Fruit fly (Drosophila melanogaster) whole organism, embryonic: ENCODE data around the gene CG12056.

Experiments
- Atf3 ChIP-seq: fragments of 200-800 bp; sonication (Bioruptor generic); optimal IDR thresholded peaks from 3 replicates; lab custom pipeline; 2016; ENCODE audit warnings: missing biosample characterization, missing genetic modification characterization
- B-H1 ChIP-seq: fragments of 200-800 bp; sonication (Bioruptor generic); IDR thresholded peaks from 3 replicates; pipeline ENCODE4 v1.3.6; 2022; ENCODE audit warnings: missing biosample characterization, missing genetic modification characterization
- CG10147 ChIP-seq: fragments of 200-800 bp; sonication (Bioruptor generic); optimal IDR thresholded peaks from 2 replicates; lab custom pipeline; 2019; ENCODE audit warnings: missing biosample characterization, mild to moderate bottlenecking, missing genetic modification characterization, moderate library complexity
- CG10267 ChIP-seq: fragments of 200-800 bp; sonication (Bioruptor generic); optimal IDR thresholded peaks from 2 replicates; lab custom pipeline; 2018; ENCODE audit warnings: missing biosample characterization, mild to moderate bottlenecking, missing genetic modification characterization, moderate library complexity
- CG11247 ChIP-seq: fragments of 200-800 bp; sonication (Bioruptor generic); IDR thresholded peaks from 2 replicates; pipeline ENCODE4 v1.3.6; 2022; ENCODE audit warnings: missing biosample characterization, missing genetic modification characterization
- CG11504 ChIP-seq: fragments of 200-800 bp; sonication (Bioruptor generic); optimal IDR thresholded peaks from 3 replicates; lab custom pipeline; 2019; ENCODE audit warnings: missing biosample characterization, mild to moderate bottlenecking, missing genetic modification characterization, moderate library complexity
- CG11696 ChIP-seq: fragments of 200-800 bp; sonication (Bioruptor generic); IDR thresholded peaks from 2 replicates; pipeline ENCODE4 v1.3.6; 2022; ENCODE audit warnings: missing biosample characterization, missing genetic modification characterization
- CG1233 ChIP-seq: fragments of 200-800 bp; sonication (Bioruptor generic); optimal IDR thresholded peaks from 4 replicates; lab custom pipeline; 2018; ENCODE audit warnings: missing biosample characterization, mild to moderate bottlenecking, missing genetic modification characterization
- CG13424 ChIP-seq: fragments of 200-800 bp; sonication (Bioruptor generic); optimal IDR thresholded peaks from 2 replicates; lab custom pipeline; 2019; ENCODE audit warnings: missing biosample characterization, mild to moderate bottlenecking, missing genetic modification characterization, moderate library complexity
- CG14710 ChIP-seq: fragments of 200-800 bp; sonication (Bioruptor generic); optimal IDR thresholded peaks from 3 replicates; lab custom pipeline; 2019; ENCODE audit warnings: missing biosample characterization, mild to moderate bottlenecking, missing genetic modification characterization, moderate library complexity
- CG15479 ChIP-seq: fragments of 200-800 bp; sonication (Bioruptor generic); optimal IDR thresholded peaks from 3 replicates; lab custom pipeline; 2019; ENCODE audit warnings: missing biosample characterization, mild to moderate bottlenecking, missing genetic modification characterization, moderate library complexity
- CG16863 ChIP-seq: fragments of 200-800 bp; sonication (Bioruptor generic); optimal IDR thresholded peaks from 3 replicates; lab custom pipeline; 2016; ENCODE audit warnings: missing biosample characterization, missing genetic modification characterization
- CG17359 ChIP-seq: fragments of 200-800 bp; sonication (Bioruptor generic); optimal IDR thresholded peaks from 3 replicates; lab custom pipeline; 2018; ENCODE audit warnings: missing biosample characterization, mild to moderate bottlenecking, missing genetic modification characterization, moderate library complexity
- CG2875 ChIP-seq: fragments of 200-800 bp; sonication (Bioruptor generic); optimal IDR thresholded peaks from 2 replicates; lab custom pipeline; 2017; ENCODE audit warnings: missing biosample characterization, mild to moderate bottlenecking, missing genetic modification characterization, missing genetic modification reagents
- CG3065 ChIP-seq: fragments of 200-800 bp; sonication (Bioruptor generic); optimal IDR thresholded peaks from 2 replicates; lab custom pipeline; 2016; ENCODE audit warnings: missing biosample characterization, missing genetic modification characterization
- CG32767 ChIP-seq: fragments of 200-800 bp; sonication (Bioruptor generic); IDR thresholded peaks from 2 replicates; pipeline ENCODE4 v1.3.6; 2022; ENCODE audit warnings: missing biosample characterization, missing genetic modification characterization
- CG3838 ChIP-seq: fragments of 200-800 bp; sonication (Bioruptor generic); optimal IDR thresholded peaks from 3 replicates; lab custom pipeline; 2016; ENCODE audit warnings: missing biosample characterization, missing genetic modification characterization
- CG4707 ChIP-seq: fragments of 200-800 bp; sonication (Bioruptor generic); optimal IDR thresholded peaks from 2 replicates; lab custom pipeline; 2018; ENCODE audit warnings: missing biosample characterization, mild to moderate bottlenecking, missing genetic modification characterization, moderate library complexity
- CG7271 ChIP-seq: fragments of 200-800 bp; sonication (Bioruptor generic); optimal IDR thresholded peaks from 2 replicates; lab custom pipeline; 2018; ENCODE audit warnings: missing biosample characterization, mild to moderate bottlenecking, missing genetic modification characterization, moderate library complexity
- CG7357 ChIP-seq: fragments of 200-800 bp; sonication (Bioruptor generic); IDR thresholded peaks from 3 replicates; pipeline ENCODE4 v1.3.6; 2022; ENCODE audit warnings: missing biosample characterization, missing genetic modification characterization
- CG8281 ChIP-seq: fragments of 200-800 bp; sonication (Bioruptor generic); optimal IDR thresholded peaks from 2 replicates; lab custom pipeline; 2018; ENCODE audit warnings: missing biosample characterization, mild to moderate bottlenecking, missing genetic modification characterization, moderate library complexity
- CG9437 ChIP-seq: fragments of 200-800 bp; sonication (Bioruptor generic); optimal IDR thresholded peaks from 2 replicates; lab custom pipeline; 2018; ENCODE audit warnings: missing biosample characterization, mild to moderate bottlenecking, missing genetic modification characterization
- CkIIα-i1 ChIP-seq: fragments of 200-800 bp; sonication (Bioruptor generic); IDR thresholded peaks from 2 replicates; pipeline ENCODE4 v1.3.6; 2022; ENCODE audit warnings: missing biosample characterization, missing genetic modification characterization
- Dip3 ChIP-seq: fragments of 200-800 bp; sonication (Bioruptor generic); optimal IDR thresholded peaks from 3 replicates; lab custom pipeline; 2016; ENCODE audit warnings: missing biosample characterization, missing genetic modification characterization
- Dp ChIP-seq: fragments of 200-800 bp; sonication (Bioruptor generic); optimal IDR thresholded peaks from 2 replicates; lab custom pipeline; 2018; ENCODE audit warnings: missing biosample characterization, mild to moderate bottlenecking, missing genetic modification characterization, moderate library complexity
- Eip74EF ChIP-seq, 2 experiments: fragments of 200-800 bp in 1 of 2; fragments of >200 bp in 1 of 2; sonication (Bioruptor generic) in 1 of 2; optimal IDR thresholded peaks; 2 replicates each; lab custom pipeline; 2017 to 2019; ENCODE audit warnings: missing biosample characterization in 2 of 2, missing genetic modification characterization in 2 of 2, mild to moderate bottlenecking in 1 of 2, moderate library complexity in 1 of 2
- HLH4C ChIP-seq: fragments of 200-800 bp; sonication (Bioruptor generic); IDR thresholded peaks from 3 replicates; pipeline ENCODE4 v1.3.6; 2022; ENCODE audit warnings: missing biosample characterization, missing genetic modification characterization; ENCODE audit not compliant: partially characterized antibody
- Hr39 ChIP-seq: fragments of >200 bp; optimal IDR thresholded peaks from 2 replicates; lab custom pipeline; 2017
- Kr ChIP-seq: fragments of 200-800 bp; sonication (Bioruptor generic); optimal IDR thresholded peaks from 2 replicates; lab custom pipeline; 2017; ENCODE audit warnings: missing biosample characterization, mild to moderate bottlenecking, missing genetic modification characterization
- NC2β ChIP-seq: fragments of 200-800 bp; sonication (Bioruptor generic); optimal IDR thresholded peaks from 2 replicates; lab custom pipeline; 2016; ENCODE audit warnings: missing biosample characterization, missing genetic modification characterization
- Opbp ChIP-seq: fragments of 200-800 bp; sonication (Bioruptor generic); IDR thresholded peaks from 3 replicates; pipeline ENCODE4 v1.3.6; 2022; ENCODE audit warnings: missing biosample characterization, missing genetic modification characterization; ENCODE audit not compliant: partially characterized antibody
- Ravus ChIP-seq: fragments of 200-800 bp; sonication (Bioruptor generic); IDR thresholded peaks from 2 replicates; pipeline ENCODE4 v1.3.6; 2022; ENCODE audit warnings: missing biosample characterization, missing genetic modification characterization
- al ChIP-seq: fragments of 200-800 bp; sonication (Bioruptor generic); IDR thresholded peaks from 2 replicates; pipeline ENCODE4 v1.3.6; 2022; ENCODE audit warnings: missing biosample characterization, missing genetic modification characterization
- ash1 ChIP-seq: fragments of 200-800 bp; sonication (Bioruptor generic); optimal IDR thresholded peaks from 2 replicates; lab custom pipeline; 2018; ENCODE audit warnings: missing biosample characterization, mild to moderate bottlenecking, missing genetic modification characterization
- bigmax ChIP-seq: fragments of 200-800 bp; sonication (Bioruptor generic); optimal IDR thresholded peaks from 2 replicates; lab custom pipeline; 2018; ENCODE audit warnings: missing biosample characterization, mild to moderate bottlenecking, missing genetic modification characterization
- corto ChIP-seq: fragments of 200-800 bp; sonication (Bioruptor generic); optimal IDR thresholded peaks from 2 replicates; lab custom pipeline; 2016; ENCODE audit warnings: missing biosample characterization, mild to moderate bottlenecking, missing genetic modification characterization, moderate library complexity
- crol ChIP-seq: fragments of 200-800 bp; sonication (Bioruptor generic); IDR thresholded peaks from 2 replicates; pipeline ENCODE4 v1.3.6; 2022; ENCODE audit warnings: missing biosample characterization, missing genetic modification characterization
- dimm ChIP-seq: fragments of 200-800 bp; sonication (Bioruptor generic); IDR thresholded peaks from 2 replicates; pipeline ENCODE4 v1.3.6; 2022; ENCODE audit warnings: missing biosample characterization, missing genetic modification characterization
- emc ChIP-seq: fragments of 200-800 bp; sonication (Bioruptor generic); optimal IDR thresholded peaks from 2 replicates; lab custom pipeline; 2016; ENCODE audit warnings: missing biosample characterization, missing genetic modification characterization
- fru ChIP-seq: fragments of >200 bp; optimal IDR thresholded peaks from 2 replicates; lab custom pipeline; 2017
- lab ChIP-seq: fragments of 200-800 bp; sonication (Bioruptor generic); optimal IDR thresholded peaks from 3 replicates; lab custom pipeline; 2017; ENCODE audit warnings: missing biosample characterization, missing genetic modification characterization, mild to moderate bottlenecking, moderate library complexity, missing genetic modification reagents
- lmd ChIP-seq: fragments of 200-800 bp; sonication (Bioruptor generic); IDR thresholded peaks from 2 replicates; pipeline ENCODE4 v1.3.6; 2022; ENCODE audit warnings: missing biosample characterization, missing genetic modification characterization
- pros ChIP-seq: fragments of 200-800 bp; sonication (Bioruptor generic); optimal IDR thresholded peaks from 3 replicates; lab custom pipeline; 2019; ENCODE audit warnings: missing biosample characterization, mild to moderate bottlenecking, missing genetic modification characterization, moderate library complexity
- pum ChIP-seq: fragments of 200-800 bp; sonication (Bioruptor generic); optimal IDR thresholded peaks from 2 replicates; lab custom pipeline; 2016; ENCODE audit warnings: missing biosample characterization, missing genetic modification characterization
- pzg ChIP-seq: fragments of 200-800 bp; sonication (Bioruptor generic); optimal IDR thresholded peaks from 3 replicates; lab custom pipeline; 2018; ENCODE audit warnings: missing biosample characterization, mild to moderate bottlenecking, missing genetic modification characterization, moderate library complexity
- scrt ChIP-seq: fragments of 200-800 bp; sonication (Bioruptor generic); optimal IDR thresholded peaks from 2 replicates; lab custom pipeline; 2018; ENCODE audit warnings: missing biosample characterization, mild to moderate bottlenecking, missing genetic modification characterization, moderate library complexity
- sim ChIP-seq: fragments of 200-800 bp; sonication (Bioruptor generic); IDR thresholded peaks from 2 replicates; pipeline ENCODE4 v1.3.6; 2022; ENCODE audit warnings: missing biosample characterization, missing genetic modification characterization
- slbo ChIP-seq: fragments of 200-800 bp; sonication (Bioruptor generic); IDR thresholded peaks from 2 replicates; pipeline ENCODE4 v1.3.6; 2022; ENCODE audit warnings: missing biosample characterization, missing genetic modification characterization
- slou ChIP-seq: fragments of 200-800 bp; sonication (Bioruptor generic); optimal IDR thresholded peaks from 3 replicates; lab custom pipeline; 2016; ENCODE audit warnings: missing biosample characterization, missing genetic modification characterization
- zen2 ChIP-seq: fragments of 200-800 bp; sonication (Bioruptor generic); IDR thresholded peaks from 3 replicates; pipeline ENCODE4 v1.3.6; 2022; ENCODE audit warnings: missing biosample characterization, missing genetic modification characterization; ENCODE audit not compliant: partially characterized antibody
- zf30C ChIP-seq: fragments of 200-800 bp; sonication (Bioruptor generic); optimal IDR thresholded peaks from 3 replicates; lab custom pipeline; 2018; ENCODE audit warnings: missing biosample characterization, mild to moderate bottlenecking, missing genetic modification characterization

Gene CG12056

DNA sequence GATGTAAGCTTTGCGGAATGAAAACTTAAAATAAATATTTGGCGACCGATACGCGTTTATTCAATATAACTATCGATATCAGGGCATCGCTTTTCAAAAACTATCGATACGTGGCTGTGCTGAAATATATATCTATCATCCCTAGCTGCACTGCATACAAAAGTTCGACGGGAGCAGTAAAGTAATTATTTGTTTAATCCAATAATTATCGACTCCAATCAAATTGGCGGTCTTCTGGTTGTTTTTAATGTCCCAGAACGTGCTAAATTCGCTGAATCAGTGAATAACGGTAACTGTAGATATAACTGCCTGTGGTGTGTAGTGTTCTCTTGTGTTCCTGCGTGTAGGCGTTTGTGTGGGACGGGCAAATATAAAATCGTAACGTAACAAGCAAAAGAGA, 29.4 kb upstream of the CG12056 start, which contains the start of gene mei-P26 (continued):
- no peak for TF ChIP-seq lab (GFP tag; lab: Kevin White, UChicago)
- no peak for TF ChIP-seq CG4707
- no peak for TF ChIP-seq CG7271 (tag; lab: Kevin White, UChicago)
- no peak for TF ChIP-seq crol (GFP tag; lab: Robert Waterston, UW)
- no peak for TF ChIP-seq CG8281 (tag; lab: Kevin White, UChicago)
- TF ChIP-seq slbo (GFP tag; lab: Robert Waterston, UW): no peak
- peak; percentile 79 for TF ChIP-seq zen2 (GFP tag; lab: Robert Waterston, UW)
- no peak for TF ChIP-seq CG3838 (GFP tag; lab: Kevin White, UChicago)
- peak; percentile 51 for TF ChIP-seq Dp
- TF ChIP-seq CkIIα-i1 (GFP tag; lab: Robert Waterston, UW): no peak
- TF ChIP-seq CG3065 (GFP tag; lab: Kevin White, UChicago): no peak
- TF ChIP-seq pum (GFP tag; lab: Kevin White, UChicago): no peak
- TF ChIP-seq CG2875 (GFP tag; lab: Kevin White, UChicago): no peak
- no peak for TF ChIP-seq corto (GFP tag; lab: Kevin White, UChicago)
- peak; percentile 26 for TF ChIP-seq CG14710 (tag; lab: Kevin White, UChicago)
- no peak; the same call in 1 of the 2 replicates for TF ChIP-seq CG32767 (GFP tag; lab: Robert Waterston, UW)
- no peak for TF ChIP-seq fru
- TF ChIP-seq Dip3 (GFP tag; lab: Kevin White, UChicago): no peak
- no peak for TF ChIP-seq B-H1 (GFP tag; lab: Robert Waterston, UW)
- no peak for TF ChIP-seq CG10147 (GFP tag; lab: Kevin White, UChicago)
- peak; percentile 81 for TF ChIP-seq HLH4C (GFP tag; lab: Robert Waterston, UW)
- no peak for TF ChIP-seq dimm (GFP tag; lab: Robert Waterston, UW)
- TF ChIP-seq CG11504 (tag; lab: Kevin White, UChicago): no peak
- TF ChIP-seq Eip74EF (GFP tag; optimal IDR thresholded peaks at IDR 0.05; lab: Kevin White, UChicago): no peak
- no peak for TF ChIP-seq CG7357 (GFP tag; lab: Robert Waterston, UW)
- no peak for TF ChIP-seq CG10267 (tag; lab: Kevin White, UChicago)
- no peak for TF ChIP-seq ash1
- no peak for TF ChIP-seq sim (GFP tag; lab: Robert Waterston, UW)
- TF ChIP-seq CG15479 (GFP tag; lab: Kevin White, UChicago): no peak
- no peak for TF ChIP-seq Kr (GFP tag; lab: Kevin White, UChicago)
- no peak for TF ChIP-seq CG17359 (tag; lab: Kevin White, UChicago)
- no peak for TF ChIP-seq Ravus
- peak; percentile 87 for TF ChIP-seq Opbp
- TF ChIP-seq emc: no peak
- no peak for TF ChIP-seq CG13424 (tag; lab: Kevin White, UChicago)
- peak; percentile 49 for TF ChIP-seq pzg (GFP tag; lab: Kevin White, UChicago)
- no peak for TF ChIP-seq CG11247 (GFP tag; lab: Robert Waterston, UW)
- no peak for TF ChIP-seq al (GFP tag; lab: Robert Waterston, UW)
- no peak for TF ChIP-seq scrt
- no peak for TF ChIP-seq slou (GFP tag; lab: Kevin White, UChicago)
- TF ChIP-seq CG11696 (GFP tag; lab: Robert Waterston, UW): no peak
- TF ChIP-seq CG16863 (GFP tag; lab: Kevin White, UChicago): no peak
- no peak for TF ChIP-seq lmd (GFP tag; lab: Robert Waterston, UW)
- no peak for TF ChIP-seq zf30C (GFP tag; lab: Kevin White, UChicago)
- no peak for TF ChIP-seq CG1233
- TF ChIP-seq Atf3: no peak
- peak; percentile 44 for TF ChIP-seq CG9437 (GFP tag; lab: Kevin White, UChicago)
- no peak for TF ChIP-seq Hr39 (lab: Kevin White, UChicago)
- no peak for TF ChIP-seq NC2β (GFP tag; lab: Kevin White, UChicago)
- TF ChIP-seq bigmax: no peak
- TF ChIP-seq pros (GFP tag; lab: Kevin White, UChicago): no peak
